Fruit fly (Drosophila melanogaster): Measurements from ENCODE around the gene rho-5.

The rho-5 gene

DNA sequence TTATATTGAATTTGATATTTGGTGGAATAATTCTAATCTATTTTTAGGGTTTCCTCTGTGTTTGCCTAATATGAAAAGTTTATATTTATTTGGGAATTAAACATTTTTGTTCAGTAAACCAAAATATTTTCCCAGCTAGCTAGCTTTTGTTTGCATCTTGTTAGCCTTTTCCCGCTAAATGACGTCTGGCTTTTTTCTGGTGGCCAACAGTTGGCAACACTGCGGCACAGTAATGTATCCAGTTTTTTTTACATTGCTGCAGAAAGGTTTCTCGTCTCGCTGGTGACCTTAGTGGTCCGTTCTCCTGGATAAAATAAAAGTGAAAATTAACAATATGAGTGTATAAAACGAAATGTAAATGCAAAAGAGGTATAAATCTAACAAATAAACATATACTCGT lies 9.5 kb downstream of the rho-5 start, which contains the start of gene lft:
TSS of gene lft (plus strand) at position 243 of the 400 bp plus-strand sequence.
- TF ChIP-seq woc (GFP tag; optimal IDR thresholded peaks at IDR 0.05) (peak; percentile 60), Myc (optimal IDR thresholded peaks at IDR 0.05) (peak; percentile 69), fru (GFP tag; optimal IDR thresholded peaks at IDR 0.05) (peak; percentile 85), lola (GFP tag; optimal IDR thresholded peaks at IDR 0.05) (no peak)

DNA sequence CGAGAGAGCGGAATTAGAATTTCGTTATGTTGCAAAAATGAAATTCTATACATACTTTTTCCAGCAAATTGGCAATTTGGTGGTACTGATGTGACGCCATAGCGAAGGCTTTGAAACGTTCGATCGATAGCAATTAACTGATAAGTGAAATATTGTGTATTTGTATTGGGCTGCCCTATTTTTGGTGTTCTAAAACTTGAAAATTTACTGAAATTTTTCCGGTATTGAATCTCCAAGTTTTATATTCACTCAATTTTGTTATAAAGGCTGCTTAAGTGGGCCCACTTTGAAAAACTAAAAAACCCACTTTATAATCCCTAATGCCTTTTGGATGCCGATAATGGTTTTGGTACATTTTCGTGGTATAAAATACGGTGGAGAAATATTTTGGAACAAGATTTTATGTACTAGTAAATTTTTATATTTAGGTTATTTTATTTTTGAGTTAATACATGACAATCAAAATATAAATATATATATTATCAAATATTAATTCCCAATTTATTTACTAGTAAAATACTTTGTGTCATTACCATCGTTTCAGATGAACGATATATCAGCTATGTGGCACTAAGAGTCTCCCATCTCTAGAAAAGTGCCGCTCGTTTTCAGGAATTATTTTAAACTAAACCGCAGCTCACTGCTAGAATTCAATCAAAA lies 11.2 kb downstream of the rho-5 start, which contains the start of the genes Cand1 and pim:
TSS of gene Cand1 (minus strand) at position 300 of the 660 bp plus-strand sequence.
TSS of gene pim (plus strand) at position 582 of the 660 bp plus-strand sequence.
- no peak for TF ChIP-seq GATAd (GFP tag; optimal IDR thresholded peaks at IDR 0.05)
- no peak for TF ChIP-seq Myc (optimal IDR thresholded peaks at IDR 0.05)
- no peak for TF ChIP-seq Rel (GFP tag; optimal IDR thresholded peaks at IDR 0.05)
- TF ChIP-seq Rel (tag; optimal IDR thresholded peaks at IDR 0.05) = peak; percentile 36
- TF ChIP-seq woc (GFP tag; optimal IDR thresholded peaks at IDR 0.05) = peak; percentile 22
- peak; percentile 11 for TF ChIP-seq HLH106 (tag; optimal IDR thresholded peaks at IDR 0.05)

DNA sequence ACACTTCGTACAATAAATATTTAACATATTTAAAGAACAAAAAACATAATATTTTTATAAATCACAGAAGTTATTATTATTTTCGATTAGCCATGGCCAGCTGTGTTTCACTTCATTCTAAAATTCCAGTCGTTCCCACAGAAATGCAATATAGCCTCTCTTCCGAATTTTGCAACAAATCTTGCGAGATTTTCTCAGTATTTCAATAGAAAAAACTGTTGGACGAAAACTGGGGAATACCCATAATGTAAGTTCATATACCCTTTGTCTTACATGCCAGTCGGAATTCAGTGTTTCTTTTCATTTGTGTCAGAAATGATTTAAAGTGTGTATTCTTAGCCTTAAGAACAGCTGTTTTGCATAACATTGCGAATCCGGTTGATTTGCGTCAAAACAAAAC lies 17.2 kb downstream of the rho-5 start, which contains the start of the genes CtsL4 and ClpP:
TSS of gene CtsL4 (minus strand) at position 90 of the 400 bp plus-strand sequence.
TSS of gene ClpP (plus strand) at position 288 of the 400 bp plus-strand sequence.
- TF ChIP-seq woc (GFP tag; optimal IDR thresholded peaks at IDR 0.05) (peak; percentile 66), CG9705 (GFP tag; optimal IDR thresholded peaks at IDR 0.05) (no peak)

DNA sequence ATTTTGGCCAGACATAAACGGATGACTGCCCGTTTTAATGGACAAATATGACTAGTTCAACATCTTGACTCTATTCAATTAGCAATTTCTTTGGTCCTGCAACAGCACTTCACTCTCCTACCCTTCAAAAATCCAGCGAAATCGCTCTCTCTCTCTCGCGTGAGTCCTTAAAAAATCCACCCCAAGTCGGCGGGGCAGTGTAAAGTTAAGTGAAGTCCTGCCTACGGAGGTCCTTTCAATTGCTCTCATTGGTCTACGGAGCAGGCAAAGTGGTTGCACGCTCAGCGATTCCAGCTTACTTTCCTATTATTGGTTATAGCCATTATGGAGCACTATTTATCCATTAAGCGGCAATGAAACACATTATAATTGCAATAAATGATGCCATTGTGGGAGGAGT lies 19.8 kb downstream of the rho-5 start, which contains the start of gene CG34367:
TSS of gene CG34367 (minus strand) at position 35 of the 400 bp plus-strand sequence.
- TF ChIP-seq GATAd (GFP tag; optimal IDR thresholded peaks at IDR 0.05) (no peak), Rel (GFP tag; optimal IDR thresholded peaks at IDR 0.05) (no peak), Rel (tag; optimal IDR thresholded peaks at IDR 0.05) (no peak), br (GFP tag; optimal IDR thresholded peaks at IDR 0.05) (no peak), HLH106 (tag; optimal IDR thresholded peaks at IDR 0.05) (no peak), CG9705 (GFP tag; optimal IDR thresholded peaks at IDR 0.05) (no peak), dmrt93B (GFP tag; optimal IDR thresholded peaks at IDR 0.05) (no peak), h (GFP tag; optimal IDR thresholded peaks at IDR 0.05) (no peak), Hr83 (GFP tag; optimal IDR thresholded peaks at IDR 0.05; ENCODE audit: poor library complexity, severe bottlenecking) (no peak), dsf (GFP tag; optimal IDR thresholded peaks at IDR 0.05; ENCODE audit: borderline replicate concordance) (no peak), dl (GFP tag; optimal IDR thresholded peaks at IDR 0.05; ENCODE audit: insufficient read depth in 1 of 2, partially characterized antibody in 2 of 2) (no peak), Jra (GFP tag; optimal IDR thresholded peaks at IDR 0.05) (no peak), sv (GFP tag; optimal IDR thresholded peaks at IDR 0.05) (no peak), CrebA (GFP tag; optimal IDR thresholded peaks at IDR 0.05; ENCODE audit: borderline replicate concordance) (no peak), Mio (GFP tag; optimal IDR thresholded peaks at IDR 0.05) (no peak), tai (GFP tag; optimal IDR thresholded peaks at IDR 0.05) (no peak), usp (GFP tag; optimal IDR thresholded peaks at IDR 0.05) (no peak), psq (GFP tag; optimal IDR thresholded peaks at IDR 0.05) (no peak), lola (GFP tag; optimal IDR thresholded peaks at IDR 0.05) (no peak), brk (GFP tag; optimal IDR thresholded peaks at IDR 0.05) (no peak)

DNA sequence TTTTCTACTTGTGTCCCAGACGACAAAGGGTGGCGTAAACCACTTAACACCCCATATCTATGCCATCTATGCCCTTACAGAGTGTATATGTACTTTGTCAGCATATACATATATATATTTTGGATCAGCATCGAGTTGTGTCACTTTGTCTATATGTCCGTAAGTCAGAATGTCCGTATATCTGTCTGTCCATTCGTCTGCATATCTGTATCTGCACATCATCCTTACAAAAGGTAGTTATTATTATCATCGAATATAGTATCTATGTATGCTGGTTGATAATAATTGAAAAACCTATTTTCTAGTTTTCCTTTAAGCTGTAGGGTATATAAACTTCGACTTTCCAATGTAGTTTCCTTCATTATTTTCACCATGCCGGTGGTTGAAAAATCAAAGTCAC lies 22.6 kb downstream of the rho-5 start:
- no peak for TF ChIP-seq Sp1 (GFP tag; optimal IDR thresholded peaks at IDR 0.05)

DNA sequence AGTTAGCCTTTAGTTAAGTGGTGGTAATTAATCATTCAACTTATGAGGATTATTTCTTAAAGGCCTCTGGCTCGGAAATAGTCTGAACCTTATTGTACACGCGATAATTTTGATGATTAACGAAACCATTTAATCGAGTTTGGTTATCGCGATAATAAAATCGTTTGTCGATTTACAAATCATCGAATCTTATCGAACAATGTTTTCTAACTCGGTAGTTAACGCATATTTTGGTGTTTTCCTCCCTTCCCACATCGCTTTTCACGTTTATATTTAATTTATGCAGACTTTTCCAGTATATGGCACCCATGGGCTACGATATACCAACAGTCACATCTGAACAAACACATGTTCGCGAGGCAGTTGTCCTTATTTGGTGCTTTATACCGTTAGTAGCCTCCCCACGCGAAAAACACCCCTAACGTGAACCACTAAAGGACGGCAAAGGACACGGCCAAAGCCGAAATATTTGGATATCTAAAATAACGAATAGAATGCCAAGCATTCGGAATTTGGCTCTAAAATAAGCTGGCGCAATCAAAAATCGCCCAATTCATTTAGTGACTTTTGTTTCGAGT lies 29.6 kb downstream of the rho-5 start, which contains the start of gene Frmd5:
TSS of gene Frmd5 (plus strand) at position 414 of the 578 bp plus-strand sequence.
- TF ChIP-seq N (GFP tag; optimal IDR thresholded peaks at IDR 0.05) = no peak
- TF ChIP-seq Dif (GFP tag; optimal IDR thresholded peaks at IDR 0.05; ENCODE audit: partially characterized antibody) = no peak
- no peak for TF ChIP-seq sage (GFP tag; optimal IDR thresholded peaks at IDR 0.05)
- TF ChIP-seq tai (GFP tag; optimal IDR thresholded peaks at IDR 0.05) = no peak
- no peak for TF ChIP-seq brk (GFP tag; optimal IDR thresholded peaks at IDR 0.05)
- TF ChIP-seq rgr (GFP tag; optimal IDR thresholded peaks at IDR 0.05) = no peak
- TF ChIP-seq ey (GFP tag; optimal IDR thresholded peaks at IDR 0.05) = no peak
- TF ChIP-seq Vsx2 (GFP tag; optimal IDR thresholded peaks at IDR 0.05; ENCODE audit: partially characterized antibody) = no peak
- TF ChIP-seq woc (GFP tag; optimal IDR thresholded peaks at IDR 0.05) = no peak
- TF ChIP-seq Myc (optimal IDR thresholded peaks at IDR 0.05) = no peak
- TF ChIP-seq Sp1 (GFP tag; optimal IDR thresholded peaks at IDR 0.05) = no peak
